Fruit fly (Drosophila melanogaster) whole organism, embryonic: ENCODE measurements around the gene CG10576.
A peak's percentile ranks its signal among the peaks of the same experiment; 100 is the strongest.

Experiments used
- B-H1 ChIP-seq: fragments of 200-800 bp; sonication (Bioruptor generic); IDR thresholded peaks from 3 replicates; pipeline ENCODE4 v1.3.6; 2022; ENCODE audit warnings: missing biosample characterization, missing genetic modification characterization
- B-H2 ChIP-seq: fragments of 200-800 bp; sonication (Bioruptor generic); optimal IDR thresholded peaks from 2 replicates; lab custom pipeline; 2018; ENCODE audit warnings: missing biosample characterization, mild to moderate bottlenecking, missing genetic modification characterization
- Bgb ChIP-seq: fragments of 200-800 bp; sonication (Bioruptor generic); IDR thresholded peaks from 2 replicates; pipeline ENCODE4 v1.3.6; 2022; ENCODE audit warnings: missing biosample characterization, missing genetic modification characterization; ENCODE audit not compliant: partially characterized antibody
- CG10147 ChIP-seq: fragments of 200-800 bp; sonication (Bioruptor generic); optimal IDR thresholded peaks from 2 replicates; lab custom pipeline; 2019; ENCODE audit warnings: missing biosample characterization, mild to moderate bottlenecking, missing genetic modification characterization, moderate library complexity
- CG10431 ChIP-seq: fragments of 200-800 bp; sonication (Bioruptor generic); optimal IDR thresholded peaks from 3 replicates; lab custom pipeline; 2018; ENCODE audit warnings: missing biosample characterization, mild to moderate bottlenecking, missing genetic modification characterization
- CG10979 ChIP-seq: fragments of 200-800 bp; sonication (Bioruptor generic); optimal IDR thresholded peaks from 2 replicates; lab custom pipeline; 2018; ENCODE audit warnings: missing biosample characterization, mild to moderate bottlenecking, missing genetic modification characterization, moderate library complexity
- CG12391 ChIP-seq: fragments of 200-800 bp; sonication (Bioruptor generic); optimal IDR thresholded peaks from 3 replicates; lab custom pipeline; 2018; ENCODE audit warnings: missing biosample characterization, mild to moderate bottlenecking, missing genetic modification characterization, moderate library complexity
- CG13424 ChIP-seq: fragments of 200-800 bp; sonication (Bioruptor generic); optimal IDR thresholded peaks from 2 replicates; lab custom pipeline; 2019; ENCODE audit warnings: missing biosample characterization, mild to moderate bottlenecking, missing genetic modification characterization, moderate library complexity
- CG15601 ChIP-seq: fragments of 200-800 bp; sonication (Bioruptor generic); optimal IDR thresholded peaks from 3 replicates; lab custom pipeline; 2019; ENCODE audit warnings: missing biosample characterization, mild to moderate bottlenecking, missing genetic modification characterization, moderate library complexity
- CG17359 ChIP-seq: fragments of 200-800 bp; sonication (Bioruptor generic); optimal IDR thresholded peaks from 3 replicates; lab custom pipeline; 2018; ENCODE audit warnings: missing biosample characterization, mild to moderate bottlenecking, missing genetic modification characterization, moderate library complexity
- CG2202 ChIP-seq: fragments of 200-800 bp; sonication (Bioruptor generic); optimal IDR thresholded peaks from 2 replicates; lab custom pipeline; 2018; ENCODE audit warnings: missing biosample characterization, mild to moderate bottlenecking, missing genetic modification characterization
- CG2678 ChIP-seq: fragments of 200-800 bp; sonication (Bioruptor generic); optimal IDR thresholded peaks from 3 replicates; lab custom pipeline; 2019; ENCODE audit warnings: missing biosample characterization, mild to moderate bottlenecking, missing genetic modification characterization, moderate library complexity
- CG30403 ChIP-seq: fragments of 200-800 bp; sonication (Bioruptor generic); optimal IDR thresholded peaks from 3 replicates; lab custom pipeline; 2016; ENCODE audit warnings: missing biosample characterization, missing genetic modification characterization
- CG31365 ChIP-seq: fragments of 200-800 bp; sonication (Bioruptor generic); optimal IDR thresholded peaks from 2 replicates; lab custom pipeline; 2018; ENCODE audit warnings: missing biosample characterization, mild to moderate bottlenecking, missing genetic modification characterization
- CG32772 ChIP-seq: fragments of 200-800 bp; sonication (Bioruptor generic); IDR thresholded peaks from 2 replicates; pipeline ENCODE4 v1.3.6; 2022; ENCODE audit warnings: missing biosample characterization, missing genetic modification characterization
- CG4424 ChIP-seq: fragments of 200-800 bp; sonication (Bioruptor generic); optimal IDR thresholded peaks from 3 replicates; lab custom pipeline; 2016; ENCODE audit warnings: missing biosample characterization, missing genetic modification characterization
- CG4730 ChIP-seq: fragments of 200-800 bp; sonication (Bioruptor generic); IDR thresholded peaks from 2 replicates; pipeline ENCODE4 v1.3.6; 2022; ENCODE audit warnings: missing biosample characterization, missing genetic modification characterization
- CG8290 ChIP-seq, 3 experiments: fragments of 200-800 bp; sonication (Bioruptor generic); optimal IDR thresholded peaks; 2 replicates each; lab custom pipeline; 2016 to 2019; ENCODE audit warnings: missing biosample characterization in 3 of 3, missing genetic modification characterization in 3 of 3, mild to moderate bottlenecking in 2 of 3, moderate library complexity in 1 of 3
- CG8478 ChIP-seq: fragments of >200 bp; optimal IDR thresholded peaks from 2 replicates; lab custom pipeline; 2018
- CG9797 ChIP-seq: fragments of 200-800 bp; sonication (Bioruptor generic); optimal IDR thresholded peaks from 3 replicates; lab custom pipeline; 2018; ENCODE audit warnings: missing biosample characterization, mild to moderate bottlenecking, missing genetic modification characterization
- CG9876 ChIP-seq: fragments of 200-800 bp; sonication (Bioruptor generic); optimal IDR thresholded peaks from 2 replicates; lab custom pipeline; 2016; ENCODE audit warnings: missing biosample characterization, missing genetic modification characterization
- Dp ChIP-seq: fragments of 200-800 bp; sonication (Bioruptor generic); optimal IDR thresholded peaks from 2 replicates; lab custom pipeline; 2018; ENCODE audit warnings: missing biosample characterization, mild to moderate bottlenecking, missing genetic modification characterization, moderate library complexity
- Drgx ChIP-seq: fragments of 200-800 bp; sonication (Bioruptor generic); IDR thresholded peaks from 2 replicates; pipeline ENCODE4 v1.3.6; 2022; ENCODE audit warnings: missing biosample characterization, missing genetic modification characterization
- Ets97D ChIP-seq: fragments of 200-800 bp; sonication (Bioruptor generic); optimal IDR thresholded peaks from 3 replicates; lab custom pipeline; 2016; ENCODE audit warnings: missing biosample characterization, missing genetic modification characterization
- Gug ChIP-seq: fragments of 200-800 bp; sonication (Bioruptor generic); IDR thresholded peaks from 4 replicates; pipeline ENCODE4 v1.3.6; 2022; ENCODE audit warnings: missing biosample characterization, missing genetic modification characterization
- HHEX ChIP-seq: fragments of 200-800 bp; sonication (Bioruptor generic); optimal IDR thresholded peaks from 3 replicates; lab custom pipeline; 2017; ENCODE audit warnings: missing biosample characterization, mild to moderate bottlenecking, missing genetic modification characterization, missing genetic modification reagents
- Kr ChIP-seq: fragments of 200-800 bp; sonication (Bioruptor generic); optimal IDR thresholded peaks from 2 replicates; lab custom pipeline; 2017; ENCODE audit warnings: missing biosample characterization, mild to moderate bottlenecking, missing genetic modification characterization
- MBD-R2 ChIP-seq: fragments of 200-800 bp; sonication (Bioruptor generic); IDR thresholded peaks from 2 replicates; pipeline ENCODE4 v1.3.6; 2022; ENCODE audit warnings: missing biosample characterization, missing genetic modification characterization
- NK7.1 ChIP-seq: fragments of 200-800 bp; sonication (Bioruptor generic); optimal IDR thresholded peaks from 3 replicates; lab custom pipeline; 2016; ENCODE audit warnings: missing biosample characterization, missing genetic modification characterization
- Ssrp ChIP-seq: fragments of 200-800 bp; sonication (Bioruptor generic); optimal IDR thresholded peaks from 2 replicates; lab custom pipeline; 2018; ENCODE audit warnings: missing biosample characterization, mild to moderate bottlenecking, missing genetic modification characterization, moderate library complexity
- bbx ChIP-seq: fragments of 200-800 bp; sonication (Bioruptor generic); IDR thresholded peaks from 2 replicates; pipeline ENCODE4 v1.3.6; 2022; ENCODE audit warnings: missing biosample characterization, missing genetic modification characterization; ENCODE audit not compliant: partially characterized antibody
- ewg ChIP-seq: fragments of 200-800 bp; sonication (Bioruptor generic); optimal IDR thresholded peaks from 3 replicates; lab custom pipeline; 2017; ENCODE audit warnings: mild to moderate bottlenecking, missing biosample characterization, missing genetic modification reagents, missing genetic modification characterization
- her ChIP-seq: fragments of 200-800 bp; sonication (Bioruptor generic); optimal IDR thresholded peaks from 2 replicates; lab custom pipeline; 2016; ENCODE audit warnings: missing biosample characterization, missing genetic modification characterization
- ind ChIP-seq: fragments of 200-800 bp; sonication (Bioruptor generic); optimal IDR thresholded peaks from 3 replicates; lab custom pipeline; 2016; ENCODE audit warnings: missing biosample characterization, missing genetic modification characterization
- insv ChIP-seq, 2 experiments: fragments of 200-800 bp; sonication (Bioruptor generic); optimal IDR thresholded peaks; 3 replicates each; lab custom pipeline; 2016 to 2018; ENCODE audit warnings: missing biosample characterization in 2 of 2, missing genetic modification characterization in 2 of 2
- knrl ChIP-seq: fragments of 200-800 bp; sonication (Bioruptor generic); IDR thresholded peaks from 3 replicates; pipeline ENCODE4 v1.3.6; 2022; ENCODE audit warnings: missing biosample characterization, missing genetic modification characterization; ENCODE audit not compliant: partially characterized antibody
- mam ChIP-seq: fragments of 200-800 bp; sonication (Bioruptor generic); optimal IDR thresholded peaks from 3 replicates; lab custom pipeline; 2016; ENCODE audit warnings: missing biosample characterization, missing genetic modification characterization
- oc ChIP-seq: fragments of 200-800 bp; sonication (Bioruptor generic); optimal IDR thresholded peaks from 2 replicates; lab custom pipeline; 2018; ENCODE audit warnings: missing biosample characterization, mild to moderate bottlenecking, missing genetic modification characterization, moderate library complexity
- pan ChIP-seq, 4 experiments: fragments of >200 bp in 3 of 4; fragments of 200-800 bp in 1 of 4; sonication (Bioruptor generic) in 1 of 4; optimal IDR thresholded peaks in 3 of 4; IDR thresholded peaks in 1 of 4; 2 replicates each; pipeline versions ENCODE4 v1.3.6 to Lab custom; 2017 to 2022; ENCODE audit warnings: missing biosample characterization in 2 of 4, missing genetic modification characterization in 2 of 4, mixed read lengths in 1 of 4
- pzg ChIP-seq: fragments of 200-800 bp; sonication (Bioruptor generic); optimal IDR thresholded peaks from 3 replicates; lab custom pipeline; 2018; ENCODE audit warnings: missing biosample characterization, mild to moderate bottlenecking, missing genetic modification characterization, moderate library complexity
- repo ChIP-seq: fragments of 200-800 bp; sonication (Bioruptor generic); optimal IDR thresholded peaks from 2 replicates; lab custom pipeline; 2016; ENCODE audit warnings: missing biosample characterization, missing genetic modification characterization
- sima ChIP-seq: fragments of 200-800 bp; sonication (Bioruptor generic); optimal IDR thresholded peaks from 2 replicates; lab custom pipeline; 2016; ENCODE audit warnings: missing biosample characterization, missing genetic modification characterization
- sna ChIP-seq: fragments of 200-800 bp; sonication (Bioruptor generic); IDR thresholded peaks from 2 replicates; pipeline ENCODE4 v1.3.6; 2022; ENCODE audit warnings: missing biosample characterization, missing genetic modification characterization; ENCODE audit not compliant: partially characterized antibody
- stwl ChIP-seq: fragments of 200-800 bp; sonication (Bioruptor generic); optimal IDR thresholded peaks from 3 replicates; lab custom pipeline; 2018; ENCODE audit warnings: missing biosample characterization, mild to moderate bottlenecking, missing genetic modification characterization, moderate library complexity
- twi ChIP-seq: fragments of 200-800 bp; optimal IDR thresholded peaks from 2 replicates; lab custom pipeline; 2019; ENCODE audit warnings: missing biosample characterization, mild to moderate bottlenecking, missing genetic modification characterization, moderate library complexity
- tx ChIP-seq: fragments of 200-800 bp; sonication (Bioruptor generic); optimal IDR thresholded peaks from 2 replicates; lab custom pipeline; 2016; ENCODE audit warnings: missing biosample characterization, missing genetic modification characterization
- unpg ChIP-seq: fragments of 200-800 bp; sonication (Bioruptor generic); optimal IDR thresholded peaks from 3 replicates; lab custom pipeline; 2018; ENCODE audit warnings: missing biosample characterization, mild to moderate bottlenecking, missing genetic modification characterization, moderate library complexity
- usp ChIP-seq: fragments of >200 bp; optimal IDR thresholded peaks from 2 replicates; lab custom pipeline; 2017; ENCODE audit warnings: missing biosample characterization, missing genetic modification characterization

CG10576 gene

dm6 chr3L:5770817-5771425 lies 5.4 kb upstream of the CG10576 start (continued):
- TF ChIP-seq knrl (GFP tag; lab: Robert Waterston, UW), result peak; percentile 40; the same call in 1 of the 3 replicates
- TF ChIP-seq insv (GFP tag; optimal IDR thresholded peaks at IDR 0.05; lab: Kevin White, UChicago), result peak in 1 of 2 experiments; percentile 75
- TF ChIP-seq Ets97D (GFP tag; lab: Kevin White, UChicago), result peak; percentile 74
- TF ChIP-seq Gug (GFP tag; lab: Robert Waterston, UW), result peak; percentile 62; the same call in 3 of the 4 replicates
- peak; percentile 86 for TF ChIP-seq CG15601
- no peak for TF ChIP-seq Kr
- TF ChIP-seq oc (tag; lab: Kevin White, UChicago), result peak; percentile 64
- peak; percentile 39; the same call in 2 of the 3 replicates for TF ChIP-seq B-H1
- no peak for TF ChIP-seq sima
- peak; percentile 38 for TF ChIP-seq CG9876 (GFP tag; lab: Kevin White, UChicago)
- peak; percentile 53 for TF ChIP-seq CG8290 (GFP tag; optimal IDR thresholded peaks at IDR 0.05; lab: Kevin White, UChicago)
- peak; percentile 84 to 92 for TF ChIP-seq CG8290 (tag; optimal IDR thresholded peaks at IDR 0.05; lab: Kevin White, UChicago)
- peak; percentile 44; the same call in 1 of the 2 replicates for TF ChIP-seq MBD-R2 (GFP tag; lab: Robert Waterston, UW)
- peak; percentile 87 for TF ChIP-seq B-H2 (GFP tag; lab: Kevin White, UChicago)
- TF ChIP-seq bbx, result peak; percentile 52
- TF ChIP-seq sna (GFP tag; lab: Robert Waterston, UW), result no peak
- peak; percentile 79 for TF ChIP-seq CG31365 (tag; lab: Kevin White, UChicago)
- peak; percentile 86 for TF ChIP-seq CG10147 (GFP tag; lab: Kevin White, UChicago)
- TF ChIP-seq CG32772 (GFP tag; lab: Robert Waterston, UW), result peak; percentile 48; the same call in 1 of the 2 replicates
- TF ChIP-seq CG10431, result peak; percentile 58
- TF ChIP-seq CG2678 (tag; lab: Kevin White, UChicago), result peak; percentile 91
- TF ChIP-seq tx (GFP tag; lab: Kevin White, UChicago), result peak; percentile 88
- peak; percentile 81 for TF ChIP-seq pzg (GFP tag; lab: Kevin White, UChicago)
- TF ChIP-seq CG30403 (GFP tag; lab: Kevin White, UChicago), result peak; percentile 91
- peak; percentile 65 for TF ChIP-seq ewg (GFP tag; lab: Kevin White, UChicago)
- peak; percentile 77; the same call in 1 of the 2 replicates for TF ChIP-seq Drgx
- peak; percentile 80 for TF ChIP-seq CG10979 (tag; lab: Kevin White, UChicago)
- TF ChIP-seq her (GFP tag; lab: Kevin White, UChicago), result peak; percentile 86
- TF ChIP-seq NK7.1 (GFP tag; lab: Kevin White, UChicago), result peak; percentile 65
- TF ChIP-seq Ssrp (tag; lab: Kevin White, UChicago), result peak; percentile 82
- TF ChIP-seq mam, result peak; percentile 90
- TF ChIP-seq CG13424 (tag; lab: Kevin White, UChicago), result peak; percentile 92
- TF ChIP-seq usp (GFP tag; lab: Kevin White, UChicago), result no peak
- TF ChIP-seq Dp (GFP tag; lab: Kevin White, UChicago), result peak; percentile 44
- peak; percentile 80 for TF ChIP-seq HHEX
- TF ChIP-seq CG4730 (GFP tag; lab: Robert Waterston, UW), result peak; percentile 31; the same call in 1 of the 2 replicates
- peak; percentile 87 for TF ChIP-seq unpg (GFP tag; lab: Kevin White, UChicago)
- peak; percentile 82 for TF ChIP-seq CG4424 (GFP tag; lab: Kevin White, UChicago)
- peak; percentile 74 for TF ChIP-seq CG2202 (tag; lab: Kevin White, UChicago)
- peak; percentile 97 for TF ChIP-seq CG8478 (lab: Kevin White, UChicago)
- peak; percentile 25 for TF ChIP-seq CG9797 (GFP tag; lab: Kevin White, UChicago)
- peak; percentile 89 for TF ChIP-seq CG12391 (tag; lab: Kevin White, UChicago)
- peak; percentile 87 for TF ChIP-seq ind (GFP tag; lab: Kevin White, UChicago)
- TF ChIP-seq CG17359 (tag; lab: Kevin White, UChicago), result peak; percentile 75
- TF ChIP-seq stwl (tag; lab: Kevin White, UChicago), result peak; percentile 73
- TF ChIP-seq Bgb (GFP tag; lab: Robert Waterston, UW), result peak; percentile 67
- TF ChIP-seq pan (optimal IDR thresholded peaks at IDR 0.05; lab: Kevin White, UChicago), result no peak
- TF ChIP-seq pan (GFP tag; optimal IDR thresholded peaks at IDR 0.05 in 1 of 2, IDR thresholded peaks at IDR 0.05 in 1 of 2), result no peak
- peak; percentile 64 for TF ChIP-seq repo (GFP tag; lab: Kevin White, UChicago)
- peak; percentile 76 for TF ChIP-seq twi (tag; lab: Kevin White, UChicago)
